Worm (Caenorhabditis elegans): ENCODE data around the gene cpg-7.
A peak's percentile ranks its signal among the peaks of the same experiment; 100 is the strongest.

DNA sequence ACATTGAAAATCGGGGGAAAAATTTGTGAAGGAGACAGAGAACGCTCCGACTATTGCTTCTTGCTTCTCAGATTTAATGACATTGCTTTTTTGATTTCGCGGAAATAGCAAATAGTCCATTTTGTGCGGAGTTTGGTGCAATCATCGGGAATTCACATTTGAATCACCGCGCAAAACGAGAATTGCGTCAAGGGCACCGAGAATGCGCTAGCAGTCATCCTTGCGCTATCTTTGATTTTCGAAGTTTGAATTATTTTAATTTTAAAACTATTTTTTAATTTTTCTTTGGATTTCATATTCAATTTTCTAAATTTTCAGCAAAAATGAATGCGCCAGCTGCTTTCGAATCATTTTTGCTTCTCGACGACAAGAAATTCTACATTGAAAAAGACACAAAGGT lies 49.3 kb downstream of the cpg-7 start, which contains the start of gene rpb-11:
- TF ChIP-seq ama-1 (optimal IDR thresholded peaks at IDR 0.05), result peak; percentile 82
- peak; percentile 90 for TF ChIP-seq lin-15B (tag; optimal IDR thresholded peaks at IDR 0.05)
- peak; percentile 16 for TF ChIP-seq unc-62 (GFP tag; optimal IDR thresholded peaks at IDR 0.05)
- peak; percentile 94 for TF ChIP-seq unc-86 (tag; optimal IDR thresholded peaks at IDR 0.05)
- TF ChIP-seq fkh-10 (GFP tag; optimal IDR thresholded peaks at IDR 0.05), result peak; percentile 64
- peak; percentile 96 for TF ChIP-seq ceh-82 (tag; optimal IDR thresholded peaks at IDR 0.05)
- peak; percentile 68 for TF ChIP-seq hpl-2 (GFP tag; optimal IDR thresholded peaks at IDR 0.05)
- no peak for TF ChIP-seq sptf-1 (tag; optimal IDR thresholded peaks at IDR 0.05)
- peak; percentile 82 for TF ChIP-seq fos-1 (tag; optimal IDR thresholded peaks at IDR 0.05)
- no peak for TF ChIP-seq ces-1 (GFP tag; optimal IDR thresholded peaks at IDR 0.05)
